Fruit fly (Drosophila melanogaster) whole organism: ENCODE measurements around the gene PH4alphaPV.

Experiments used
- CG8478 ChIP-seq: fragments of >200 bp; optimal IDR thresholded peaks from 2 replicates; lab custom pipeline; 2018; ENCODE audit warnings: inconsistent platforms
- Dll ChIP-seq: fragments of >200 bp; optimal IDR thresholded peaks from 2 replicates; lab custom pipeline; 2017
- pan ChIP-seq: fragments of >200 bp; optimal IDR thresholded peaks from 2 replicates; lab custom pipeline; 2017
- psq ChIP-seq: fragments of >200 bp; optimal IDR thresholded peaks from 2 replicates; lab custom pipeline; 2017

- no peak for TF ChIP-seq pan (lab: Kevin White, UChicago)
- TF ChIP-seq psq, result no peak
- TF ChIP-seq Dll (lab: Kevin White, UChicago), result no peak
- TF ChIP-seq CG8478 (lab: Kevin White, UChicago), result no peak
Observed at dm6 chr3R:30648851-30649250, 500 bp upstream of the PH4alphaPV start, which contains the start of gene CG34432.
